Worm (Caenorhabditis elegans): Measurements from ENCODE around the gene Y116A8C.33.
A peak's percentile ranks its signal among the peaks of the same experiment; 100 is the strongest.

The Y116A8C.33 gene

ce11 chrIV:17084839-17085238, 27.1 kb upstream of the Y116A8C.33 start:
- TF ChIP-seq lin-40 (tag; optimal IDR thresholded peaks at IDR 0.05), result no peak
- peak; percentile 9 for TF ChIP-seq lin-54 (GFP tag; optimal IDR thresholded peaks at IDR 0.05)
- peak; percentile 53; the same call in 1 of the 2 replicates for TF ChIP-seq madf-3 (GFP tag; IDR thresholded peaks at IDR 0.05)
- no peak for TF ChIP-seq attf-3 (GFP tag; conservative IDR thresholded peaks at IDR 0.05)
- TF ChIP-seq C06A6.2 (GFP tag; conservative IDR thresholded peaks at IDR 0.05), result no peak
- TF ChIP-seq B0261.1 (tag; optimal IDR thresholded peaks at IDR 0.05), result no peak
- no peak for TF ChIP-seq hmg-1.2 (GFP tag; IDR thresholded peaks at IDR 0.05)
- TF ChIP-seq rec-8 (tag; optimal IDR thresholded peaks at IDR 0.05), result no peak
- TF ChIP-seq snpc-4 (GFP tag; optimal IDR thresholded peaks at IDR 0.05), result no peak
- TF ChIP-seq snpc-4 (tag; optimal IDR thresholded peaks at IDR 0.05), result peak in 2 of 4 experiments; percentile 28 to 76
- TF ChIP-seq Y53G8AR.9 (GFP tag; conservative IDR thresholded peaks at IDR 0.05), result no peak
- no peak for TF ChIP-seq nhr-27 (tag; optimal IDR thresholded peaks at IDR 0.05)
- peak; percentile 86 for TF ChIP-seq attf-6 (GFP tag; IDR thresholded peaks at IDR 0.05)
- TF ChIP-seq mcd-1 (GFP tag; IDR thresholded peaks at IDR 0.05), result peak; percentile 34; the same call in 1 of the 2 replicates
- TF ChIP-seq F39B2.1 (GFP tag; IDR thresholded peaks at IDR 0.05), result no peak
- TF ChIP-seq D2030.7 (GFP tag; IDR thresholded peaks at IDR 0.05), result peak; percentile 43; the same call in 1 of the 2 replicates
- no peak for TF ChIP-seq athp-1 (tag; optimal IDR thresholded peaks at IDR 0.05)
- TF ChIP-seq snpc-3.4 (tag; optimal IDR thresholded peaks at IDR 0.05), result peak; percentile 15
- peak; percentile 84 for TF ChIP-seq ceh-100 (GFP tag; IDR thresholded peaks at IDR 0.05)
- TF ChIP-seq aptf-2 (GFP tag; conservative IDR thresholded peaks at IDR 0.05), result no peak
- TF ChIP-seq F49E8.2 (tag; optimal IDR thresholded peaks at IDR 0.05; ENCODE audit: insufficient read depth), result peak; percentile 19
- TF ChIP-seq him-1 (tag; optimal IDR thresholded peaks at IDR 0.05), result no peak

DNA sequence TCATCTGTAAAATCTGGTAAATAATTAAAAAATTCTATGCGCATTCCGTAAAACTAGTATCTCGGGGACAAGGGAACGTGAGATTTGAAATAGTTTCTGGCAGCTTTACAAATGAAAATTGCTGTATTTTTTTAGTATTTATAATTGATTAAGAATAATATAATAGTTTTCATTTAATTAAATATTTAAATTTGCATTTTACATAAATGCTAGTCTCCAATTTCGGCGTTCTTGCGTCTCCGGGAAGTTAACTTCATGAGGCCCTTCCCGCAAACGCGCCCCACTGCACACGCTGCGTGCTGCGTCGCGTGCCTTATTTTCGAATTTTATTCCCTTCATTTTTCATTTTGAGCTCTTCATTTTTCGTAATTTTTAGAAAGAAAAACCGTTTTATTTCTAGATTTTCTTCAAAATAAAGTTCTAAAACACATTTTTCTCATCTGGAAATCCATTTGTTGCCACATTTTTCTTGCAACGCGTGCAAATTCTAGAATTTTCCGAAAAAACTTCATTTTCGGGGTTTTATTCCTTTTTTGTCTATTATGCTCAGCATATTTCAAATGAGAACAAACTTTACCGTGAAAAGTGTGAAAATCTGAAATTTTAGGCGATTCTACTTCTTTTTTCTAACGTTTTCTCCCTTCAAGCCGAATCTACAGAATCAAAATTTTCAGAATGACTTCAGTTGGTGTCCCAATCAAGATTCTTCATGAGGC, 24.4 kb upstream of the Y116A8C.33 start, which contains the start of the genes snx-13 and snr-1:
TSS of gene snx-13 (minus strand) at position 55 of the 716 bp plus-strand sequence.
TSS of gene snr-1 (plus strand) at position 666 of the 716 bp plus-strand sequence.
- peak; percentile 70 for TF ChIP-seq ztf-18 (tag; optimal IDR thresholded peaks at IDR 0.05)
- TF ChIP-seq mcd-1 (GFP tag; IDR thresholded peaks at IDR 0.05), result peak; percentile 96
- TF ChIP-seq ZK185.1 (tag; optimal IDR thresholded peaks at IDR 0.05; ENCODE audit: poor library complexity, severe bottlenecking), result peak; percentile 55
- no peak for TF ChIP-seq F39B2.1 (GFP tag; IDR thresholded peaks at IDR 0.05)
- peak; percentile 27 for TF ChIP-seq mxl-1 (tag; optimal IDR thresholded peaks at IDR 0.05)
- peak; percentile 80 for TF ChIP-seq aptf-2 (GFP tag; conservative IDR thresholded peaks at IDR 0.05)
- peak; percentile 24 for TF ChIP-seq T07F8.4 (tag; optimal IDR thresholded peaks at IDR 0.05)
- TF ChIP-seq D2030.7 (GFP tag; IDR thresholded peaks at IDR 0.05), result peak; percentile 91
- TF ChIP-seq ztf-28 (GFP tag; IDR thresholded peaks at IDR 0.05), result peak; percentile 91; the same call in 1 of the 2 replicates
- TF ChIP-seq sptf-2 (GFP tag; optimal IDR thresholded peaks at IDR 0.05), result no peak
- peak; percentile 57 for TF ChIP-seq snpc-3.4 (tag; optimal IDR thresholded peaks at IDR 0.05)
- TF ChIP-seq repo-1 (tag; optimal IDR thresholded peaks at IDR 0.05), result no peak
- no peak for TF ChIP-seq unc-62 (GFP tag; optimal IDR thresholded peaks at IDR 0.05)
- TF ChIP-seq tlf-1 (GFP tag; optimal IDR thresholded peaks at IDR 0.05), result peak; percentile 34
- TF ChIP-seq F57C9.4 (tag; optimal IDR thresholded peaks at IDR 0.05), result no peak
- peak; percentile 83 for TF ChIP-seq lin-54 (GFP tag; optimal IDR thresholded peaks at IDR 0.05)
- TF ChIP-seq Y95B8A.8 (GFP tag; IDR thresholded peaks at IDR 0.05), result peak; percentile 63; the same call in 1 of the 2 replicates
- TF ChIP-seq attf-3 (GFP tag; conservative IDR thresholded peaks at IDR 0.05), result no peak; the same call in 1 of the 2 replicates
- peak; percentile 91 for TF ChIP-seq dox-1 (GFP tag; IDR thresholded peaks at IDR 0.05)
- TF ChIP-seq madf-6 (GFP tag; IDR thresholded peaks at IDR 0.05), result peak; percentile 54
- TF ChIP-seq ceh-79 (tag; optimal IDR thresholded peaks at IDR 0.05), result no peak
- no peak for TF ChIP-seq nhr-90 (tag; optimal IDR thresholded peaks at IDR 0.05)
- no peak for TF ChIP-seq ztf-22 (GFP tag; optimal IDR thresholded peaks at IDR 0.05)
- TF ChIP-seq F57A8.1 (GFP tag; optimal IDR thresholded peaks at IDR 0.05), result no peak
- TF ChIP-seq snpc-4 (GFP tag; optimal IDR thresholded peaks at IDR 0.05), result peak; percentile 73
- peak; percentile 36 to 91 (median 73) for TF ChIP-seq snpc-4 (tag; optimal IDR thresholded peaks at IDR 0.05)
- no peak for TF ChIP-seq Y67H2A.10 (GFP tag; conservative IDR thresholded peaks at IDR 0.05)
- TF ChIP-seq rec-8 (tag; optimal IDR thresholded peaks at IDR 0.05), result peak; percentile 33 to 37
- TF ChIP-seq lin-26 (GFP tag; IDR thresholded peaks at IDR 0.05), result no peak
- TF ChIP-seq ztf-26 (tag; optimal IDR thresholded peaks at IDR 0.05), result no peak
- TF ChIP-seq F22D6.2 (tag; optimal IDR thresholded peaks at IDR 0.05), result peak; percentile 15
- TF ChIP-seq B0019.2 (GFP tag; conservative IDR thresholded peaks at IDR 0.05), result 0 out of 2 replicates have a peak, but pooled peaks have one; percentile 12
